Worm (Caenorhabditis elegans) whole organism, mixed stage, embryonic: Measurements from ENCODE around the gene trpp-1.

Source experiments
- M03D4.4 ChIP-seq: sonication (generic microtip); optimal IDR thresholded peaks from 2 replicates; lab custom pipeline; 2017; ENCODE audit warnings: mild to moderate bottlenecking, missing genetic modification characterization, missing compliant biosample characterization
- bed-3 ChIP-seq: fragments of 200-800 bp; sonication (Bioruptor generic); optimal IDR thresholded peaks from 3 replicates; lab custom pipeline; 2018; ENCODE audit warnings: mild to moderate bottlenecking, missing genetic modification characterization, moderate library complexity, missing compliant biosample characterization
- blmp-1 ChIP-seq: fragments of 150-350 bp; optimal IDR thresholded peaks from 2 replicates; lab custom pipeline; 2014; ENCODE audit warnings: missing biosample characterization, missing genetic modification characterization
- ceh-39 ChIP-seq: fragments of 150-350 bp; optimal IDR thresholded peaks from 2 replicates; lab custom pipeline; 2014; ENCODE audit warnings: missing biosample characterization, missing genetic modification characterization
- ceh-43 ChIP-seq: fragments of 200-800 bp; sonication (Bioruptor generic); optimal IDR thresholded peaks from 2 replicates; lab custom pipeline; 2018; ENCODE audit warnings: mild to moderate bottlenecking, missing genetic modification characterization, moderate library complexity, missing compliant biosample characterization
- ceh-83 ChIP-seq: fragments of 200-800 bp; sonication (Bioruptor generic); optimal IDR thresholded peaks from 2 replicates; lab custom pipeline; 2018; ENCODE audit warnings: mild to moderate bottlenecking, missing genetic modification characterization, missing compliant biosample characterization
- ces-1 ChIP-seq: fragments of 150-350 bp; optimal IDR thresholded peaks from 2 replicates; lab custom pipeline; 2014; ENCODE audit warnings: missing biosample characterization, missing genetic modification reagents, missing genetic modification characterization
- cnd-1 ChIP-seq: fragments of 200-800 bp; sonication (Bioruptor generic); optimal IDR thresholded peaks from 2 replicates; lab custom pipeline; 2018; ENCODE audit warnings: mild to moderate bottlenecking, missing genetic modification characterization, missing compliant biosample characterization
- elt-1 ChIP-seq: sonication (generic microtip); optimal IDR thresholded peaks from 2 replicates; lab custom pipeline; 2017; ENCODE audit warnings: missing genetic modification characterization, mild to moderate bottlenecking, missing compliant biosample characterization, antibody characterized with exemption, moderate library complexity, borderline replicate concordance; ENCODE audit not compliant: insufficient read depth
- elt-3 ChIP-seq: fragments of 150-350 bp; optimal IDR thresholded peaks from 2 replicates; lab custom pipeline; 2014; ENCODE audit warnings: missing biosample characterization, missing genetic modification characterization
- ham-2 ChIP-seq: fragments of 200-800 bp; sonication (Bioruptor generic); optimal IDR thresholded peaks from 2 replicates; lab custom pipeline; 2018; ENCODE audit warnings: mild to moderate bottlenecking, missing genetic modification characterization, missing compliant biosample characterization
- lin-13 ChIP-seq: fragments of 150-350 bp; optimal IDR thresholded peaks from 2 replicates; lab custom pipeline; 2014; ENCODE audit warnings: missing biosample characterization, missing genetic modification characterization
- lin-32 ChIP-seq: fragments of 200-800 bp; sonication (Bioruptor generic); optimal IDR thresholded peaks from 2 replicates; lab custom pipeline; 2018; ENCODE audit warnings: mild to moderate bottlenecking, missing genetic modification characterization, missing compliant biosample characterization
- lsy-2 ChIP-seq: fragments of 150-350 bp; optimal IDR thresholded peaks from 2 replicates; lab custom pipeline; 2014; ENCODE audit warnings: missing biosample characterization, missing genetic modification characterization
- mab-5 ChIP-seq: fragments of 150-350 bp; optimal IDR thresholded peaks from 2 replicates; lab custom pipeline; 2014; ENCODE audit warnings: missing biosample characterization, missing genetic modification characterization
- mep-1 ChIP-seq: fragments of 150-350 bp; optimal IDR thresholded peaks from 2 replicates; lab custom pipeline; 2017; ENCODE audit warnings: missing biosample characterization, missing genetic modification reagents, missing genetic modification characterization, inconsistent platforms
- mls-2 ChIP-seq: sonication (generic microtip); optimal IDR thresholded peaks from 2 replicates; lab custom pipeline; 2016; ENCODE audit warnings: mild to moderate bottlenecking, missing genetic modification characterization, moderate library complexity, missing compliant biosample characterization
- nhr-12 ChIP-seq: fragments of 150-350 bp; optimal IDR thresholded peaks from 2 replicates; lab custom pipeline; 2014; ENCODE audit warnings: missing biosample characterization, missing genetic modification characterization
- nhr-2 ChIP-seq: fragments of 150-350 bp; optimal IDR thresholded peaks from 2 replicates; lab custom pipeline; 2014; ENCODE audit warnings: missing biosample characterization, missing genetic modification characterization
- nhr-237 ChIP-seq: fragments of 150-350 bp; optimal IDR thresholded peaks from 2 replicates; lab custom pipeline; 2014; ENCODE audit warnings: missing biosample characterization, missing genetic modification characterization
- nhr-28 ChIP-seq: fragments of 150-350 bp; optimal IDR thresholded peaks from 2 replicates; lab custom pipeline; 2014; ENCODE audit warnings: missing biosample characterization, missing genetic modification characterization
- nhr-76 ChIP-seq: sonication (generic microtip); optimal IDR thresholded peaks from 2 replicates; lab custom pipeline; 2017; ENCODE audit warnings: missing biosample characterization, missing genetic modification characterization
- pha-4 ChIP-seq: fragments of 150-350 bp; optimal IDR thresholded peaks from 2 replicates; lab custom pipeline; 2018; ENCODE audit warnings: missing biosample characterization, missing genetic modification reagents, missing genetic modification characterization
- sem-2 ChIP-seq: fragments of 200-800 bp; sonication (Bioruptor generic); optimal IDR thresholded peaks from 2 replicates; lab custom pipeline; 2018; ENCODE audit warnings: mild to moderate bottlenecking, missing genetic modification characterization, missing compliant biosample characterization
- sptf-1 ChIP-seq: sonication (generic microtip); optimal IDR thresholded peaks from 2 replicates; lab custom pipeline; 2017; ENCODE audit warnings: mild to moderate bottlenecking, missing genetic modification characterization, moderate library complexity, missing compliant biosample characterization
- tbx-8 ChIP-seq: fragments of 200-800 bp; sonication (Bioruptor generic); optimal IDR thresholded peaks from 2 replicates; lab custom pipeline; 2018; ENCODE audit warnings: mild to moderate bottlenecking, missing genetic modification characterization, moderate library complexity, missing compliant biosample characterization
- unc-120 ChIP-seq: sonication (generic microtip); optimal IDR thresholded peaks from 2 replicates; lab custom pipeline; 2017; ENCODE audit warnings: missing genetic modification characterization, missing compliant biosample characterization; ENCODE audit not compliant: poor library complexity, severe bottlenecking
- unc-62 ChIP-seq: fragments of 150-350 bp; optimal IDR thresholded peaks from 2 replicates; lab custom pipeline; 2014; ENCODE audit warnings: missing biosample characterization, missing genetic modification reagents, missing genetic modification characterization
- zip-8 ChIP-seq: fragments of 150-350 bp; optimal IDR thresholded peaks from 2 replicates; lab custom pipeline; 2014; ENCODE audit warnings: missing biosample characterization, missing genetic modification characterization

trpp-1 gene

DNA sequence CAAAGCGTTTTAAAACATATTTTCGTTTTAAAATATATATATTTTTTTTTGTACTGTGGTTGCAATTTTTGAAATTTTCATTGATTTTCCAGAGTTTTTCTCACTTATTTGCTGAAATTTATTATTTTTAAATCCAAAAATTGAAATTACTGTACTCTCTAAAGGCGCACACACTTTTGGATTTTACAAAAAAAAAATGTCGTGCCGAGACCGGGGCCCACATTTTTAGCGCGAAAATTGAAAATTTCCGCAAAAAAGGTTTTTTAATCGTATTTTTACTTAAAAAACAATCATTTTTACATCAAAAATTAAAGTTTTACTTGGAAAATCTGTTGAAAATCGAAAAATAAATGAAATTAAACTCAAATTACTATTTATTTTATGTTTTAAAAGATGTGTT is 16.3 kb upstream of the trpp-1 start:
- TF ChIP-seq nhr-12 (tag; lab: Kevin White, UChicago) (no peak), cnd-1 (tag; lab: Kevin White, UChicago) (no peak), mls-2 (tag; lab: Kevin White, UChicago) (no peak), ceh-39 (tag; lab: Kevin White, UChicago) (no peak), M03D4.4 (tag; lab: Kevin White, UChicago) (no peak), sptf-1 (tag; lab: Kevin White, UChicago) (no peak), elt-1 (tag; lab: Kevin White, UChicago) (no peak), sem-2 (GFP tag; lab: Kevin White, UChicago) (no peak), unc-120 (no peak), lsy-2 (tag; lab: Kevin White, UChicago) (no peak)

DNA sequence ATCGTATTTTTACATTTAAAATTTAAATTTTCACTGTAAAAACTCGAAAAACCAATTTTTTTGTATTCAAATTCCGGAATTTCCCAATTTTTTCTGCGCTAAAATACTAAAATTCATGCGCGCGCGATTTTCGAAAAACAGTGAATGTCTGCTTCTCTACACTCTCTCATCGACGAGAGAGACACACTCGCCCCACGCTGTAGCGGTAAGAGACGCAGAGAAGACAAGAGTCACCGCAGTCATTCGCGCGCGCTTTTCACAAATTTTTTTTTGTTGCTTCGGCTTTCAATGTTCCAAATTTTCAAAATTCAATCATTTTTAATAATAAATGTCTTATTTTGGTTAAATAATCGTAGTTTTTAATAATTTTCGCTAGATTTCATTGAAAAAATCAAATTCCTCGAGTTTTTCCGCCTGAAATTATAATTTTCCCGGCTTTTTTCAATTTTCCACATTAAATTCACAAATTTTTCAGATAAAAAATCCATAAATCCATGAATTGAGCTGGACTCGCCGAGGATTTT is 15.6 kb upstream of the trpp-1 start, which contains the start of gene arid-1:
arid-1 (plus strand) TSS at position 474 of the 524 bp plus-strand sequence.
- TF ChIP-seq ham-2 (GFP tag; lab: Kevin White, UChicago) (peak; percentile 2), elt-3 (tag; lab: Kevin White, UChicago) (no peak), bed-3 (GFP tag; lab: Kevin White, UChicago) (no peak), tbx-8 (GFP tag; lab: Kevin White, UChicago) (no peak), M03D4.4 (tag; lab: Kevin White, UChicago) (no peak), ceh-83 (GFP tag; lab: Kevin White, UChicago) (no peak), unc-62 (GFP tag; lab: Kevin White, UChicago) (no peak), lin-13 (tag; lab: Kevin White, UChicago) (no peak), sem-2 (GFP tag; lab: Kevin White, UChicago) (no peak), ces-1 (GFP tag; lab: Kevin White, UChicago) (peak; percentile 7), nhr-76 (tag; lab: Kevin White, UChicago) (no peak), unc-120 (no peak), sptf-1 (tag; lab: Kevin White, UChicago) (no peak), mab-5 (tag; lab: Kevin White, UChicago) (no peak), mep-1 (tag; lab: Kevin White, UChicago) (peak; percentile 50), pha-4 (tag; lab: Kevin White, UChicago) (peak; percentile 43), ceh-39 (tag; lab: Kevin White, UChicago) (no peak), blmp-1 (tag; lab: Kevin White, UChicago) (no peak)

DNA sequence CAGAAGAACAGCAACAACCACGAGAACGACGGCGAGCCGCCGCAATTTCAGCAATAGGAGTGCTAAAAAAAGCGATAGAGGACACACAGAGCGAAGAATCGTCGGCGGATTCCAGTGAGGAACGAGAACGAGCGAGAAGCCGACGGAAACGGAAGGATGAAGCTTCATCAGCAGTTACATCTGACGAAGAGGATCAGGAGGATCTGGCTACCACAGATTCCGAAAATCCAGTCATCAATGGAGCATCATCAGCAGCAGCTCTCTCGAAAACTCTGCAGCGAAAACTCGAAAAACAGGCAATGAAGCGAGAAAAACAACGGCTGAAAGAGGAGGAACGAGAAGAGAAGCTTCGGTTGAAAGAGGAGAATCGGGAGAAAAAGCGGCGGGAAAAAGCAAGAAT is 12.0 kb upstream of the trpp-1 start:
- TF ChIP-seq ham-2 (GFP tag; lab: Kevin White, UChicago) (no peak), ceh-83 (GFP tag; lab: Kevin White, UChicago) (peak; percentile 38), zip-8 (tag; lab: Kevin White, UChicago) (no peak), mep-1 (tag; lab: Kevin White, UChicago) (no peak), unc-62 (GFP tag; lab: Kevin White, UChicago) (no peak)

DNA sequence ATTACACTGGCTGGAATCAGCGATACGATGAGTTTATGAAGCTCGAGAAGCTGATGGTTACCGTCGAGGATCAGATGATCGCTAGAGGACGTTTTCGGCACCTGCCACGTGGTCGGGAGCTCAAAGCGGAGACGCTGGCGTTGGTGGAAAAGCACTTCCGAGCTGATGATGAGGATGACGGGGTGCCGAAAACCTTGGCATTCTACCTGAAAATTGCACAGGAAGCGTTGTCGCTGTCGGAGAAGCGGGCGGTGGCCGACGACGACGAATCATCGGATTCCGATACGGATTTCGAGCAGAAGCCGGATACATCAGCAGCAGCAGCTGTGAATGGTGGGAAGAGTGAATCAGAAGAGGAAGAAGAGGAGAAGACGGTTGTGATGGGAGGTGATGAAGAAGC is 6.6 kb upstream of the trpp-1 start:
- TF ChIP-seq nhr-2, result no peak
- no peak for TF ChIP-seq nhr-237 (tag; lab: Kevin White, UChicago)
- no peak for TF ChIP-seq elt-3 (tag; lab: Kevin White, UChicago)
- TF ChIP-seq blmp-1 (tag; lab: Kevin White, UChicago), result no peak
- TF ChIP-seq tbx-8 (GFP tag; lab: Kevin White, UChicago), result no peak
- no peak for TF ChIP-seq nhr-28 (tag; lab: Kevin White, UChicago)
- no peak for TF ChIP-seq nhr-76 (tag; lab: Kevin White, UChicago)

DNA sequence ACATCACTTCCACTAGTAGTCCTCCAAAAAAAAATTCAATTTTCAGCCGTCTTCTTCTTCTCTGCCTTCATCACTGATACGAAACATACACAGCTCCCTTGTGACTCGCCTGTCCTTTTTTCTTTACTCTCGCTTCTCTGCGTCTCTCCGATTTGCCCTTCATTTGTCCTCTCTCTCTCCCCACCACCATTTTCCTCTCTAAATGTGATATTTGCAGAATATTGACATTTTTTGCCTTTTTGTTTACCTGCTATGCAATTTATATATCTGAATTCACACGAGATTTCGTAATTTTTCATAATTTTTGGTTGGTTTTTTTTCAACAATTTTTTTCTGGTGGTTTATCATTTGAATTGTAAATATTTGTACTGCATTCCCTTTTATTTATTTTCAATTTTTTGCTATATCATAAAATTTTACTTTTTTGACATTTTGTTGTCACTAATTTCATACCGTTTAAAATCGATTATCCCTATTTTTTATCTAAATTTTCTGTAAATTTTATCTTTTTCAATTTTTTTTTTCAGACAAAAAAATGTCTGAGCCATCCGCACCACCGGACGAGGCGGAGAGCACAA is 2.5 kb downstream of the trpp-1 start, which contains the start of gene lec-12:
lec-12 (plus strand) TSS at position 528 of the 578 bp plus-strand sequence.
- peak; percentile 30 for TF ChIP-seq ces-1 (GFP tag; lab: Kevin White, UChicago)
- TF ChIP-seq nhr-76 (tag; lab: Kevin White, UChicago), result no peak

DNA sequence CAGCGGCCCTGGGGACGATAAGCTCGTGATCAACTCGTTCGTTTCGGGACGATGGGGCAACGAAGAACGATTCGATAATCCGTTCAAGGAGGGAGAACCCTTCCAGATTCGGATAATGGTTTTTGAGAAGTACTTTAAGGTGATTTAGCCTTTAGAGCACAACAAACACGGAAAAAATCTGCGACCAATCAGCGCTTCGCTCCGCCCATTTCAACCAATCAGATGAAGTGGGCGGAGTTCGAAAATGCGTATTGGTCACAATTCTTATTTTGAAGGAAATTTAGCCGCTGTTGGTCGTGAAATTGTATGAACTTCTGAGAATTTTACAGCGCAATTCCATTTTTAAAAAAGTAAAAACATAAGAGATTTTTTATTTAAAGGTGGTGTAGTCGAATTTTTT is 5.4 kb downstream of the trpp-1 start:
- TF ChIP-seq ham-2 (GFP tag; lab: Kevin White, UChicago) (no peak), ceh-43 (GFP tag; lab: Kevin White, UChicago) (no peak), nhr-12 (tag; lab: Kevin White, UChicago) (no peak), ceh-83 (GFP tag; lab: Kevin White, UChicago) (no peak), nhr-2 (no peak), lin-32 (GFP tag; lab: Kevin White, UChicago) (no peak), M03D4.4 (tag; lab: Kevin White, UChicago) (no peak), mep-1 (tag; lab: Kevin White, UChicago) (no peak)
